Worm (Caenorhabditis elegans): ENCODE data around the gene enri-2.

enri-2 gene

ce11 chrX:14503800-14504550 is 41.7 kb upstream of the enri-2 start, which contains the start of gene M163.1 (continued):
- TF ChIP-seq ztf-7 (tag; optimal IDR thresholded peaks at IDR 0.05) (no peak), lin-15B (tag; optimal IDR thresholded peaks at IDR 0.05) (no peak), lin-38 (GFP tag; IDR thresholded peaks at IDR 0.05) (0 out of 2 replicates have a peak, but pooled peaks have one; percentile 18), mdl-1 (tag; optimal IDR thresholded peaks at IDR 0.05) (no peak), nhr-28 (tag; optimal IDR thresholded peaks at IDR 0.05) (peak; percentile 37), Y105C5A.15 (GFP tag; IDR thresholded peaks at IDR 0.05) (no peak), aly-2 (tag; optimal IDR thresholded peaks at IDR 0.05) (no peak), unc-130 (GFP tag; optimal IDR thresholded peaks at IDR 0.05) (no peak), dve-1 (tag; optimal IDR thresholded peaks at IDR 0.05; ENCODE audit: insufficient read depth) (peak; percentile 42), F44E2.7 (GFP tag; IDR thresholded peaks at IDR 0.05) (0 out of 2 replicates have a peak, but pooled peaks have one; percentile 48), attf-4 (tag; optimal IDR thresholded peaks at IDR 0.05) (no peak), dpl-1 (GFP tag; optimal IDR thresholded peaks at IDR 0.05) (no peak), snpc-4 (tag; optimal IDR thresholded peaks at IDR 0.05) (no peak), D1046.2 (GFP tag; IDR thresholded peaks at IDR 0.05) (no peak), lir-3 (tag; optimal IDR thresholded peaks at IDR 0.05) (no peak), nhr-42 (GFP tag; IDR thresholded peaks at IDR 0.05) (no peak), lin-1 (GFP tag; IDR thresholded peaks at IDR 0.05) (no peak), pha-4 (GFP tag; IDR thresholded peaks at IDR 0.05) (no peak), pha-4 (tag; optimal IDR thresholded peaks at IDR 0.05) (no peak), madf-9 (GFP tag; conservative IDR thresholded peaks at IDR 0.05) (no peak), nhr-111 (GFP tag; optimal IDR thresholded peaks at IDR 0.05) (no peak), nhr-102 (tag; optimal IDR thresholded peaks at IDR 0.05) (no peak), nhr-77 (tag; optimal IDR thresholded peaks at IDR 0.05) (no peak), duxl-1 (tag; optimal IDR thresholded peaks at IDR 0.05; ENCODE audit: poor library complexity) (no peak), nhr-11 (tag; optimal IDR thresholded peaks at IDR 0.05) (no peak), mxl-2 (GFP tag; conservative IDR thresholded peaks at IDR 0.05) (no peak), daf-16 (GFP tag; optimal IDR thresholded peaks at IDR 0.05) (no peak), daf-16 (tag; optimal IDR thresholded peaks at IDR 0.05) (peak; percentile 57), F37D6.2 (tag; optimal IDR thresholded peaks at IDR 0.05) (no peak), saeg-2 (GFP tag; IDR thresholded peaks at IDR 0.05) (no peak), ama-1 (optimal IDR thresholded peaks at IDR 0.05) (no peak), daf-19 (GFP tag; conservative IDR thresholded peaks at IDR 0.05) (no peak), F26F4.8 (GFP tag; conservative IDR thresholded peaks at IDR 0.05) (no peak), dmd-6 (GFP tag; IDR thresholded peaks at IDR 0.05) (peak; percentile 56), egl-27 (tag; optimal IDR thresholded peaks at IDR 0.05) (no peak)

DNA sequence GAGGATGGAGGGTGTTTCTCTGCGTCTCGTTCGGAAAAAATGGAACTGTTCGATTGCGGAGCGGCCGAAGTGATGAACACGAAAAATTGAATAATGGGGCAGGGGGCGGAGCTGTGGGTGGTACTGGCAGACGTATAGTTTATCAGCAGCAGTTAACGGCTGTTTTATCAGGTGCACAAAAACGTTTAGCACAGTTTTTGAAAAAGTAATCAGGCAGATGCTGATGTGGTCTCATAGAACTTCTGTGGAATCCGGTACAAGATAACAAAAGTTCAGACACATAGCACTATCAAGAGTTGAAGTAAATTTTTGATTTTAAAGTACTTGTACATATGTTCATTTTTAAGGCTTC is 41.1 kb upstream of the enri-2 start:
- TF ChIP-seq nhr-76 (tag; optimal IDR thresholded peaks at IDR 0.05) (no peak), aha-1 (tag) (no peak), zfp-2 (tag; optimal IDR thresholded peaks at IDR 0.05) (no peak), hmg-1.1 (GFP tag; IDR thresholded peaks at IDR 0.05) (no peak), hif-1 (tag; optimal IDR thresholded peaks at IDR 0.05) (no peak), ZK337.2 (GFP tag; IDR thresholded peaks at IDR 0.05) (no peak), lin-15B (tag; optimal IDR thresholded peaks at IDR 0.05) (no peak), hlh-11 (tag; optimal IDR thresholded peaks at IDR 0.05) (peak; percentile 41), dve-1 (tag; optimal IDR thresholded peaks at IDR 0.05; ENCODE audit: insufficient read depth) (peak; percentile 54), mxl-3 (GFP tag; optimal IDR thresholded peaks at IDR 0.05) (peak; percentile 47), lin-1 (GFP tag; IDR thresholded peaks at IDR 0.05) (0 out of 2 replicates have a peak, but pooled peaks have one; percentile 20), daf-16 (GFP tag; optimal IDR thresholded peaks at IDR 0.05) (no peak), daf-16 (tag; optimal IDR thresholded peaks at IDR 0.05) (peak; percentile 36), ceh-62 (tag; optimal IDR thresholded peaks at IDR 0.05) (no peak), nhr-28 (tag; optimal IDR thresholded peaks at IDR 0.05) (peak; percentile 83), mdl-1 (tag; optimal IDR thresholded peaks at IDR 0.05) (no peak), ZK546.5 (tag; optimal IDR thresholded peaks at IDR 0.05) (no peak), pqm-1 (tag; optimal IDR thresholded peaks at IDR 0.05) (peak; percentile 72), lin-29 (GFP tag; IDR thresholded peaks at IDR 0.05) (no peak), nhr-10 (tag; optimal IDR thresholded peaks at IDR 0.05) (no peak), Y48G9A.11 (GFP tag; IDR thresholded peaks at IDR 0.05) (no peak), tag-97 (GFP tag; IDR thresholded peaks at IDR 0.05) (no peak), snpc-1.2 (GFP tag; IDR thresholded peaks at IDR 0.05) (no peak), ctbp-1 (GFP tag; IDR thresholded peaks at IDR 0.05) (no peak)

Measured in whole organism, L4 larva.